ENCODE assay signal across 1 fruit fly cellular context in the genomic region with DNA sequence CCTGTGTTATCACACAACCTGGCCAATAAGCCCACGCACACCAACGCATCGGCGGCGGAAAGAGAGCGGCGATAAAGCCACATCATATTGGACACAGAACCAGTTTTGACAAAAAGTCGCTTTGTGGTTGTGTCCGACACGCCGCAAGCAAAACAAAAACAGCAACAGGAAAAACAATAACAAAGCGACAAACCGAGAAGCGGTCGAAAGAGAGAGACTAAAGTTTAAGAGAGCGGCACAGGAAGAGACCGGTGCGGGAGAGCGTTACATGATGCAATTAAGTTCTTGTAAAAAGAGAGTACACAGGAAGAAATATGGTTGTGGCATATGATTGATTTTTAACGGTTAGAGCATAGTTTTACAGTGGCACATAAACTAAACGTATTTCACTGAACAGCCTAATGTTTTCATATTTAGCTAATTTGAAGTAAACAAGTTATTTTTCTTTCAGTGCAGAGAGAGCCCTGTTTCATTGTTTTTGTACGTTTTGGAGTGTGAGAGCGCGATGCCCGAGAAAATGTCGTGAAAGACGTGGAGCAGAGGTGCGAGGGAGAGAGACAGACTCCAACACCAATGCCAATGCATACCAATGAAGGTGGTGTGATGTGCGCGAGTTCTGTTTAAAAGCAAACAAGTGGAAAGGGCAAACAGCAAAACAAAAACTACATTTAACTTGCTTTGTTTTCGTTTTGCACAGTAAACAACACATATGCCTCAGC.
A peak's percentile ranks its signal among the peaks of the same experiment; 100 is the strongest.
TF ChIP-seq lines count a peak whose summit lies in the region.

No protein-coding gene starts in this region.

TF ChIP-seq in whole organism, embryonic, 481 proteins besides CTCF, POLR2A, EP300 and RAD21 (continued from another document and continues in another):
- TF ChIP-seq bbx (GFP tag; IDR thresholded peaks at IDR 0.05; lab: Robert Waterston, UW; ENCODE audit: partially characterized antibody) (no peak), CG1602 (GFP tag; optimal IDR thresholded peaks at IDR 0.05; lab: Kevin White, UChicago) (peak; percentile 100), klu (GFP tag; IDR thresholded peaks at IDR 0.05; lab: Robert Waterston, UW) (no peak), luna (GFP tag; optimal IDR thresholded peaks at IDR 0.05; lab: Kevin White, UChicago) (peak; percentile 100), vnd (GFP tag; IDR thresholded peaks at IDR 0.05; lab: Robert Waterston, UW; ENCODE audit: partially characterized antibody) (no peak), CG7745 (tag; optimal IDR thresholded peaks at IDR 0.05; lab: Kevin White, UChicago) (peak; percentile 96), CG8944 (GFP tag; optimal IDR thresholded peaks at IDR 0.05; lab: Kevin White, UChicago) (peak; percentile 100), Stat92E (GFP tag; optimal IDR thresholded peaks at IDR 0.05; lab: Kevin White, UChicago) (peak in 1 of 3 experiments; percentile 100), Trl (optimal IDR thresholded peaks at IDR 0.05; lab: Kevin White, UChicago) (peak; percentile 97 to 100), Trl (GFP tag; optimal IDR thresholded peaks at IDR 0.05; lab: Kevin White, UChicago) (peak; percentile 100), wek (GFP tag; optimal IDR thresholded peaks at IDR 0.05; lab: Kevin White, UChicago) (peak; percentile 98), ranshi (GFP tag; IDR thresholded peaks at IDR 0.05; lab: Robert Waterston, UW) (no peak), tll (GFP tag; optimal IDR thresholded peaks at IDR 0.05; lab: Kevin White, UChicago) (peak in 1 of 2 experiments; percentile 82), knrl (GFP tag; IDR thresholded peaks at IDR 0.05; lab: Robert Waterston, UW; ENCODE audit: partially characterized antibody) (no peak), CG6272 (GFP tag; IDR thresholded peaks at IDR 0.05; lab: Robert Waterston, UW) (peak; percentile 99), CG4360 (GFP tag; IDR thresholded peaks at IDR 0.05; lab: Robert Waterston, UW) (no peak), onecut (GFP tag; IDR thresholded peaks at IDR 0.05; lab: Robert Waterston, UW) (peak; percentile 99), ERR (GFP tag; optimal IDR thresholded peaks at IDR 0.05; lab: Kevin White, UChicago) (peak; percentile 100), Jarid2 (GFP tag; optimal IDR thresholded peaks at IDR 0.05; lab: Kevin White, UChicago) (peak; percentile 98), CG8089 (GFP tag; optimal IDR thresholded peaks at IDR 0.05; lab: Kevin White, UChicago) (peak; percentile 100), danr (GFP tag; IDR thresholded peaks at IDR 0.05; lab: Robert Waterston, UW) (no peak), Sin3A (optimal IDR thresholded peaks at IDR 0.05; lab: Kevin White, UChicago) (no peak), Optix (GFP tag; IDR thresholded peaks at IDR 0.05; lab: Robert Waterston, UW) (no peak), abd-A (tag; optimal IDR thresholded peaks at IDR 0.05; lab: Kevin White, UChicago) (peak; percentile 100), cad (GFP tag; optimal IDR thresholded peaks at IDR 0.05; lab: Kevin White, UChicago) (no peak), CG30431 (GFP tag; optimal IDR thresholded peaks at IDR 0.05; lab: Kevin White, UChicago) (peak; percentile 100), CG16815 (GFP tag; optimal IDR thresholded peaks at IDR 0.05; lab: Kevin White, UChicago) (peak; percentile 100), crol (GFP tag; IDR thresholded peaks at IDR 0.05; lab: Robert Waterston, UW) (no peak), nom (GFP tag; optimal IDR thresholded peaks at IDR 0.05; lab: Kevin White, UChicago) (peak; percentile 99), CG32532 (GFP tag; IDR thresholded peaks at IDR 0.05; lab: Robert Waterston, UW) (no peak), CG8290 (GFP tag; optimal IDR thresholded peaks at IDR 0.05; lab: Kevin White, UChicago) (peak; percentile 100), CG8290 (tag; optimal IDR thresholded peaks at IDR 0.05; lab: Kevin White, UChicago) (peak; percentile 99 to 100), CG10979 (tag; optimal IDR thresholded peaks at IDR 0.05; lab: Kevin White, UChicago) (peak; percentile 100), dmrt99B (tag; optimal IDR thresholded peaks at IDR 0.05; lab: Kevin White, UChicago) (peak; percentile 100), her (GFP tag; optimal IDR thresholded peaks at IDR 0.05; lab: Kevin White, UChicago) (peak; percentile 99), CG15073 (GFP tag; optimal IDR thresholded peaks at IDR 0.05; lab: Kevin White, UChicago) (peak; percentile 94), Antp (GFP tag; optimal IDR thresholded peaks at IDR 0.05; lab: Kevin White, UChicago) (peak; percentile 100), Six4 (GFP tag; optimal IDR thresholded peaks at IDR 0.05; lab: Kevin White, UChicago) (peak; percentile 100), CG9876 (GFP tag; optimal IDR thresholded peaks at IDR 0.05; lab: Kevin White, UChicago) (peak; percentile 100), CG3065 (GFP tag; optimal IDR thresholded peaks at IDR 0.05; lab: Kevin White, UChicago) (peak; percentile 100), dysf (GFP tag; IDR thresholded peaks at IDR 0.05; lab: Robert Waterston, UW) (no peak), CG3407 (GFP tag; optimal IDR thresholded peaks at IDR 0.05; lab: Kevin White, UChicago) (peak; percentile 99), CG31224 (GFP tag; IDR thresholded peaks at IDR 0.05; lab: Robert Waterston, UW) (no peak), CG11456 (GFP tag; IDR thresholded peaks at IDR 0.05; lab: Robert Waterston, UW) (no peak), TFAM (GFP tag; optimal IDR thresholded peaks at IDR 0.05; lab: Kevin White, UChicago) (peak; percentile 97), CG13894 (tag; optimal IDR thresholded peaks at IDR 0.05; lab: Kevin White, UChicago) (peak; percentile 100), Fer2 (tag; optimal IDR thresholded peaks at IDR 0.05; lab: Kevin White, UChicago) (peak; percentile 99), oc (tag; optimal IDR thresholded peaks at IDR 0.05; lab: Kevin White, UChicago) (peak; percentile 100), Meics (GFP tag; optimal IDR thresholded peaks at IDR 0.05; lab: Kevin White, UChicago) (peak; percentile 100), E2f2 (GFP tag; IDR thresholded peaks at IDR 0.05; lab: Robert Waterston, UW) (no peak), Nf-YA (GFP tag; IDR thresholded peaks at IDR 0.05; lab: Robert Waterston, UW) (no peak), Bteb2 (GFP tag; optimal IDR thresholded peaks at IDR 0.05; lab: Kevin White, UChicago) (peak; percentile 100), CG7786 (GFP tag; optimal IDR thresholded peaks at IDR 0.05; lab: Kevin White, UChicago) (peak; percentile 100), Gsc (GFP tag; IDR thresholded peaks at IDR 0.05; lab: Robert Waterston, UW) (no peak), scrt (GFP tag; optimal IDR thresholded peaks at IDR 0.05; lab: Kevin White, UChicago) (peak; percentile 99), tin (GFP tag; optimal IDR thresholded peaks at IDR 0.05; lab: Kevin White, UChicago) (peak; percentile 100), CG42726 (GFP tag; IDR thresholded peaks at IDR 0.05; lab: Robert Waterston, UW; ENCODE audit: partially characterized antibody) (no peak), org-1 (GFP tag; optimal IDR thresholded peaks at IDR 0.05; lab: Kevin White, UChicago) (peak; percentile 100), CG11696 (GFP tag; IDR thresholded peaks at IDR 0.05; lab: Robert Waterston, UW) (no peak), CG7839 (tag; optimal IDR thresholded peaks at IDR 0.05; lab: Kevin White, UChicago) (peak; percentile 100), en (GFP tag; optimal IDR thresholded peaks at IDR 0.05; lab: Kevin White, UChicago) (peak; percentile 100), seq (GFP tag; IDR thresholded peaks at IDR 0.05; lab: Robert Waterston, UW) (no peak), CG17568 (GFP tag; optimal IDR thresholded peaks at IDR 0.05; lab: Kevin White, UChicago) (peak; percentile 100), jigr1 (GFP tag; IDR thresholded peaks at IDR 0.05; lab: Robert Waterston, UW) (no peak), CG5953 (GFP tag; IDR thresholded peaks at IDR 0.05; lab: Robert Waterston, UW) (no peak), CG18599 (GFP tag; optimal IDR thresholded peaks at IDR 0.05; lab: Kevin White, UChicago) (peak; percentile 100), cg (GFP tag; optimal IDR thresholded peaks at IDR 0.05; lab: Kevin White, UChicago) (peak; percentile 80), CG14860 (GFP tag; IDR thresholded peaks at IDR 0.05; lab: Robert Waterston, UW; ENCODE audit: partially characterized antibody) (no peak), Doc2 (GFP tag; IDR thresholded peaks at IDR 0.05; lab: Robert Waterston, UW) (no peak), Lim3 (GFP tag; IDR thresholded peaks at IDR 0.05; lab: Robert Waterston, UW) (no peak), pho (GFP tag; optimal IDR thresholded peaks at IDR 0.05; lab: Kevin White, UChicago) (peak; percentile 100), CG9215 (GFP tag; IDR thresholded peaks at IDR 0.05; lab: Robert Waterston, UW) (no peak), CG15269 (tag; optimal IDR thresholded peaks at IDR 0.05; lab: Kevin White, UChicago) (peak; percentile 100), CG13424 (tag; optimal IDR thresholded peaks at IDR 0.05; lab: Kevin White, UChicago) (peak; percentile 100), CG31365 (tag; optimal IDR thresholded peaks at IDR 0.05; lab: Kevin White, UChicago) (peak; percentile 96), CG10654 (GFP tag; optimal IDR thresholded peaks at IDR 0.05; lab: Kevin White, UChicago) (peak; percentile 100), CG9609 (GFP tag; optimal IDR thresholded peaks at IDR 0.05; lab: Kevin White, UChicago) (peak; percentile 100), ind (GFP tag; optimal IDR thresholded peaks at IDR 0.05; lab: Kevin White, UChicago) (peak; percentile 100), CG14050 (GFP tag; IDR thresholded peaks at IDR 0.05; lab: Robert Waterston, UW) (no peak), ap (GFP tag; IDR thresholded peaks at IDR 0.05; lab: Robert Waterston, UW) (no peak), grn (GFP tag; optimal IDR thresholded peaks at IDR 0.05; lab: Kevin White, UChicago) (peak; percentile 97), Ptx1 (GFP tag; IDR thresholded peaks at IDR 0.05; lab: Robert Waterston, UW) (no peak), Hmx (GFP tag; optimal IDR thresholded peaks at IDR 0.05; lab: Kevin White, UChicago) (peak; percentile 99), Sox102F (GFP tag; optimal IDR thresholded peaks at IDR 0.05; lab: Kevin White, UChicago) (peak; percentile 100), ssp (GFP tag; IDR thresholded peaks at IDR 0.05; lab: Robert Waterston, UW) (no peak), Abd-B (GFP tag; optimal IDR thresholded peaks at IDR 0.05; lab: Kevin White, UChicago) (peak; percentile 100), NK7.1 (GFP tag; optimal IDR thresholded peaks at IDR 0.05; lab: Kevin White, UChicago) (peak; percentile 100), CG1603 (tag; optimal IDR thresholded peaks at IDR 0.05; lab: Kevin White, UChicago) (peak; percentile 99), pum (GFP tag; optimal IDR thresholded peaks at IDR 0.05; lab: Kevin White, UChicago) (peak; percentile 100), phol (tag; optimal IDR thresholded peaks at IDR 0.05; lab: Kevin White, UChicago) (peak; percentile 99), tx (GFP tag; optimal IDR thresholded peaks at IDR 0.05; lab: Kevin White, UChicago) (peak; percentile 100), trh (GFP tag; optimal IDR thresholded peaks at IDR 0.05; lab: Kevin White, UChicago) (peak; percentile 99), CG11093 (GFP tag; IDR thresholded peaks at IDR 0.05; lab: Robert Waterston, UW) (peak; percentile 99), pan (optimal IDR thresholded peaks at IDR 0.05; lab: Kevin White, UChicago) (no peak), pan (GFP tag; optimal IDR thresholded peaks at IDR 0.05 in 1 of 2, IDR thresholded peaks at IDR 0.05 in 1 of 2) (no peak), CG11695 (GFP tag; IDR thresholded peaks at IDR 0.05; lab: Robert Waterston, UW) (no peak), CG33213 (GFP tag; optimal IDR thresholded peaks at IDR 0.05; lab: Kevin White, UChicago) (peak; percentile 100), HLH4C (GFP tag; IDR thresholded peaks at IDR 0.05; lab: Robert Waterston, UW; ENCODE audit: partially characterized antibody) (no peak), schlank (tag; optimal IDR thresholded peaks at IDR 0.05; lab: Kevin White, UChicago) (peak; percentile 100), CkIIα-i1 (GFP tag; IDR thresholded peaks at IDR 0.05; lab: Robert Waterston, UW) (no peak), CG6854 (GFP tag; optimal IDR thresholded peaks at IDR 0.05; lab: Kevin White, UChicago) (peak; percentile 99), CG9797 (GFP tag; optimal IDR thresholded peaks at IDR 0.05; lab: Kevin White, UChicago) (peak; percentile 78), pzg (GFP tag; optimal IDR thresholded peaks at IDR 0.05; lab: Kevin White, UChicago) (peak; percentile 62), CG7963 (GFP tag; IDR thresholded peaks at IDR 0.05; lab: Robert Waterston, UW; ENCODE audit: partially characterized antibody) (no peak), CG14667 (GFP tag; IDR thresholded peaks at IDR 0.05; lab: Robert Waterston, UW) (no peak), E2f1 (GFP tag; IDR thresholded peaks at IDR 0.05; lab: Robert Waterston, UW) (no peak), CG33557 (GFP tag; optimal IDR thresholded peaks at IDR 0.05; lab: Kevin White, UChicago) (peak; percentile 100), twi (tag; optimal IDR thresholded peaks at IDR 0.05; lab: Kevin White, UChicago) (peak; percentile 99), Deaf1 (tag; optimal IDR thresholded peaks at IDR 0.05; lab: Kevin White, UChicago) (peak; percentile 93), MBD-R2 (GFP tag; IDR thresholded peaks at IDR 0.05; lab: Robert Waterston, UW) (no peak), ash1 (GFP tag; optimal IDR thresholded peaks at IDR 0.05; lab: Kevin White, UChicago) (peak; percentile 99), ato (GFP tag; IDR thresholded peaks at IDR 0.05; lab: Robert Waterston, UW; ENCODE audit: partially characterized antibody) (no peak), gem (tag; optimal IDR thresholded peaks at IDR 0.05; lab: Kevin White, UChicago) (peak; percentile 100), CG16779 (GFP tag; IDR thresholded peaks at IDR 0.05; lab: Robert Waterston, UW) (no peak), Nf-YB (GFP tag; optimal IDR thresholded peaks at IDR 0.05; lab: Kevin White, UChicago) (peak; percentile 93), CG31441 (GFP tag; IDR thresholded peaks at IDR 0.05; lab: Robert Waterston, UW) (no peak), Tbp (GFP tag; optimal IDR thresholded peaks at IDR 0.05; lab: Kevin White, UChicago) (no peak), amos (GFP tag; IDR thresholded peaks at IDR 0.05; lab: Robert Waterston, UW; ENCODE audit: partially characterized antibody) (no peak), Doc3 (GFP tag; IDR thresholded peaks at IDR 0.05; lab: Robert Waterston, UW; ENCODE audit: partially characterized antibody) (no peak), CG10565 (GFP tag; optimal IDR thresholded peaks at IDR 0.05; lab: Kevin White, UChicago) (peak; percentile 99), CG17328 (GFP tag; IDR thresholded peaks at IDR 0.05; lab: Robert Waterston, UW) (no peak), Rx (GFP tag; IDR thresholded peaks at IDR 0.05; lab: Robert Waterston, UW) (no peak), CG6683 (GFP tag; optimal IDR thresholded peaks at IDR 0.05; lab: Kevin White, UChicago) (peak; percentile 99), CG17186 (GFP tag; optimal IDR thresholded peaks at IDR 0.05; lab: Kevin White, UChicago) (peak; percentile 97)
